Worm (Caenorhabditis elegans) whole organism, L3 larva: ENCODE results near the gene F49F1.9.
"Not testable (repeated sequence)": the region's sequence is repeated elsewhere in the genome, so short reads cannot be mapped to it uniquely, and the experiment has no call there.

Experiments
- R02D3.7 ChIP-seq: fragments of 150-350 bp; optimal IDR thresholded peaks from 2 replicates; lab custom pipeline; 2014; ENCODE audit warnings: missing biosample characterization, missing genetic modification characterization
- ZK546.5 ChIP-seq: sonication (generic microtip); optimal IDR thresholded peaks from 2 replicates; lab custom pipeline; 2017; ENCODE audit warnings: missing biosample characterization, missing genetic modification characterization
- ama-1 ChIP-seq: fragments of 150-350 bp; optimal IDR thresholded peaks from 2 replicates; lab custom pipeline; 2018
- ceh-16 ChIP-seq: sonication (generic microtip); optimal IDR thresholded peaks from 2 replicates; lab custom pipeline; 2017; ENCODE audit warnings: missing biosample characterization, missing genetic modification characterization
- ceh-82 ChIP-seq: fragments of 150-350 bp; optimal IDR thresholded peaks from 2 replicates; lab custom pipeline; 2014; ENCODE audit warnings: missing biosample characterization, missing genetic modification characterization
- daf-12 ChIP-seq: fragments of 150-350 bp; optimal IDR thresholded peaks from 2 replicates; lab custom pipeline; 2014; ENCODE audit warnings: missing biosample characterization, missing genetic modification reagents, missing genetic modification characterization
- elt-1 ChIP-seq: fragments of 150-350 bp; optimal IDR thresholded peaks from 2 replicates; lab custom pipeline; 2014; ENCODE audit warnings: missing biosample characterization, missing genetic modification characterization
- elt-2 ChIP-seq: sonication (generic microtip); optimal IDR thresholded peaks from 2 replicates; lab custom pipeline; 2016; ENCODE audit warnings: missing genetic modification reagents, mild to moderate bottlenecking, missing genetic modification characterization, missing compliant biosample characterization
- fkh-10 ChIP-seq: sonication (generic microtip); optimal IDR thresholded peaks from 2 replicates; lab custom pipeline; 2017; ENCODE audit warnings: missing biosample characterization, missing genetic modification reagents, missing genetic modification characterization
- fos-1 ChIP-seq: fragments of 150-350 bp; optimal IDR thresholded peaks from 2 replicates; lab custom pipeline; 2014; ENCODE audit warnings: missing biosample characterization, missing genetic modification characterization
- jun-1 ChIP-seq: fragments of 150-350 bp; optimal IDR thresholded peaks from 2 replicates; lab custom pipeline; 2014; ENCODE audit warnings: missing biosample characterization, missing genetic modification reagents, missing genetic modification characterization
- lin-15B ChIP-seq: fragments of 150-350 bp; optimal IDR thresholded peaks from 2 replicates; lab custom pipeline; 2014; ENCODE audit warnings: missing biosample characterization, missing genetic modification characterization
- lsy-12 ChIP-seq: sonication (generic microtip); optimal IDR thresholded peaks from 2 replicates; lab custom pipeline; 2016; ENCODE audit warnings: mild to moderate bottlenecking, missing genetic modification characterization, missing compliant biosample characterization
- mdl-1 ChIP-seq: fragments of 150-350 bp; optimal IDR thresholded peaks from 2 replicates; lab custom pipeline; 2014; ENCODE audit warnings: missing biosample characterization, missing genetic modification characterization
- mml-1 ChIP-seq: fragments of 150-350 bp; sonication (generic microtip); optimal IDR thresholded peaks from 3 replicates; lab custom pipeline; 2014; ENCODE audit warnings: missing biosample characterization, missing genetic modification characterization
- nfya-1 ChIP-seq: sonication (generic microtip); optimal IDR thresholded peaks from 2 replicates; lab custom pipeline; 2017; ENCODE audit warnings: missing genetic modification characterization, mild to moderate bottlenecking, missing compliant biosample characterization, antibody characterized with exemption, moderate library complexity; ENCODE audit not compliant: insufficient read depth
- nhr-23 ChIP-seq: fragments of 150-350 bp; optimal IDR thresholded peaks from 2 replicates; lab custom pipeline; 2014; ENCODE audit warnings: missing biosample characterization, missing genetic modification reagents, missing genetic modification characterization
- nhr-237 ChIP-seq: fragments of 150-350 bp; optimal IDR thresholded peaks from 2 replicates; lab custom pipeline; 2014; ENCODE audit warnings: missing biosample characterization, missing genetic modification characterization
- nhr-77 ChIP-seq: fragments of 150-350 bp; optimal IDR thresholded peaks from 2 replicates; lab custom pipeline; 2014; ENCODE audit warnings: missing biosample characterization, missing genetic modification characterization
- pha-4 ChIP-seq: fragments of 150-350 bp; optimal IDR thresholded peaks from 2 replicates; lab custom pipeline; 2014; ENCODE audit warnings: missing biosample characterization, missing genetic modification reagents, missing genetic modification characterization
- pqm-1 ChIP-seq: fragments of 150-350 bp; optimal IDR thresholded peaks from 2 replicates; lab custom pipeline; 2017; ENCODE audit warnings: missing biosample characterization, missing genetic modification characterization, inconsistent platforms
- tbx-2 ChIP-seq: sonication (generic microtip); optimal IDR thresholded peaks from 2 replicates; lab custom pipeline; 2016; ENCODE audit warnings: mild to moderate bottlenecking, missing genetic modification characterization, missing compliant biosample characterization
- unc-62 ChIP-seq: fragments of 150-350 bp; sonication (generic microtip); optimal IDR thresholded peaks from 4 replicates; lab custom pipeline; 2014; ENCODE audit warnings: missing biosample characterization, missing genetic modification reagents, missing genetic modification characterization
- zag-1 ChIP-seq: fragments of 150-350 bp; optimal IDR thresholded peaks from 2 replicates; lab custom pipeline; 2014; ENCODE audit warnings: missing biosample characterization, missing genetic modification characterization
- ztf-4 ChIP-seq: fragments of 150-350 bp; optimal IDR thresholded peaks from 2 replicates; lab custom pipeline; 2014; ENCODE audit warnings: missing biosample characterization, missing genetic modification characterization

F49F1.9 gene

ce11 chrIV:4164392-4164791 is 27.0 kb upstream of the F49F1.9 start, which contains the start of gene scrm-8:
scrm-8 (plus strand) TSS chrIV:4164692.
- TF ChIP-seq tbx-2 (tag; lab: Kevin White, UChicago): no peak
- no peak for TF ChIP-seq fkh-10 (GFP tag; lab: Kevin White, UChicago)
- TF ChIP-seq, all 47 proteins: peak for 0

DNA sequence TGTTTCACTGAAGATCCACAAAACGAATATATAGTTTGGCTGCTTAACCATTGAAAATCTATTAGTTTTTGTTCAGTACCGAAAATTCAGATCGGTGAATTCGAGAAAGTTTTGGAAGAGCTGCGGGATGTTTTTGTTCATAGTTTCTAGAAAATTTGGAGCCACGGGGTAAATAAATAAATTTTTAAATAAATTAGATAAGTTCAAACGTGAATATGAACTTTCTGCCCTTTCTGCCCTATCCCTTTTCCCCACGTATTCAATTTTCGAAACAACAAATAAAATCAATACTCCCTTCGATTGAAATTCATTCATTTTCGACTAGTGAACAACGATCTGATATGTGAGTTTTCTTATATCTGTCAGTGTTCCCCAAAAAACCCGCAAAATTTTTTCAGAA is 24.7 kb upstream of the F49F1.9 start, which contains the start of gene scrm-5:
Gene scrm-5 (plus strand): TSS at position 301 of the 400 bp plus-strand sequence.
- no peak for TF ChIP-seq ztf-4 (tag; lab: Kevin White, UChicago)
- TF ChIP-seq R02D3.7: no peak
- no peak for TF ChIP-seq nfya-1
- TF ChIP-seq mdl-1 (tag; lab: Kevin White, UChicago): no peak
- no peak for TF ChIP-seq jun-1

ce11 chrIV:4154641-4155040 is 17.3 kb upstream of the F49F1.9 start, which contains the start of gene K08D10.14:
K08D10.14 (plus strand) TSS chrIV:4154941.
- TF ChIP-seq elt-2 (tag; lab: Kevin White, UChicago) (peak; percentile 51), elt-1 (no peak)

- TF ChIP-seq ceh-16 (tag; lab: Kevin White, UChicago) (no peak), jun-1 (peak; percentile 10), elt-2 (tag; lab: Kevin White, UChicago) (peak; percentile 74), ceh-82 (tag; lab: Kevin White, UChicago) (no peak)
Measured at ce11 chrIV:4152143-4152542, 14.8 kb upstream of the F49F1.9 start, which contains the start of the genes K08D10.10 and R07C12.1. K08D10.10 (plus strand) TSS chrIV:4152235. R07C12.1 (plus strand) TSS chrIV:4152456.

ce11 chrIV:4150138-4150537 is 12.8 kb upstream of the F49F1.9 start:
- no peak for TF ChIP-seq nhr-23 (tag; lab: Kevin White, UChicago)
- peak; percentile 51 for TF ChIP-seq elt-2 (tag; lab: Kevin White, UChicago)
- TF ChIP-seq ceh-82 (tag; lab: Kevin White, UChicago): no peak

- no peak for TF ChIP-seq lin-15B (tag; lab: Kevin White, UChicago)
- no peak for TF ChIP-seq ama-1 (lab: Kevin White, UChicago)
- TF ChIP-seq fos-1: no peak
- TF ChIP-seq nfya-1: no peak
- peak; percentile 83 for TF ChIP-seq pqm-1
- TF ChIP-seq pha-4: peak; percentile 42
- TF ChIP-seq ceh-82 (tag; lab: Kevin White, UChicago): no peak
- TF ChIP-seq ceh-16 (tag; lab: Kevin White, UChicago): no peak
- TF ChIP-seq zag-1: no peak
- peak; percentile 93 for TF ChIP-seq elt-2 (tag; lab: Kevin White, UChicago)
- TF ChIP-seq nhr-237 (tag; lab: Kevin White, UChicago): no peak
- no peak for TF ChIP-seq unc-62
- TF ChIP-seq daf-12 (tag; lab: Kevin White, UChicago): no peak
- no peak for TF ChIP-seq lsy-12 (tag; lab: Kevin White, UChicago)
- TF ChIP-seq jun-1: peak; percentile 53
Measured at ce11 chrIV:4147891-4148290, 10.5 kb upstream of the F49F1.9 start.

ce11 chrIV:4144784-4145183 is 7.4 kb upstream of the F49F1.9 start, which contains the start of gene R07C12.3:
R07C12.3 (plus strand) TSS chrIV:4145084.
- TF ChIP-seq nhr-237 (tag; lab: Kevin White, UChicago) (no peak), lin-15B (tag; lab: Kevin White, UChicago) (no peak), ceh-82 (tag; lab: Kevin White, UChicago) (no peak), tbx-2 (tag; lab: Kevin White, UChicago) (no peak), ZK546.5 (no peak), pha-4 (no peak), ama-1 (lab: Kevin White, UChicago) (no peak), nfya-1 (no peak)

ce11 chrIV:4142986-4143385 is 5.6 kb upstream of the F49F1.9 start, which contains the start of gene F49F1.12:
F49F1.12 (minus strand) TSS chrIV:4143086.
- not testable (repeated sequence) for TF ChIP-seq mml-1 (tag; lab: Kevin White, UChicago); nhr-77 (tag; lab: Kevin White, UChicago); nfya-1
- TF ChIP-seq, all 47 proteins: peak for 0; not testable (repeated sequence) for 47
